Worm (Caenorhabditis elegans): ENCODE measurements around the gene Y81G3A.6.

DNA sequence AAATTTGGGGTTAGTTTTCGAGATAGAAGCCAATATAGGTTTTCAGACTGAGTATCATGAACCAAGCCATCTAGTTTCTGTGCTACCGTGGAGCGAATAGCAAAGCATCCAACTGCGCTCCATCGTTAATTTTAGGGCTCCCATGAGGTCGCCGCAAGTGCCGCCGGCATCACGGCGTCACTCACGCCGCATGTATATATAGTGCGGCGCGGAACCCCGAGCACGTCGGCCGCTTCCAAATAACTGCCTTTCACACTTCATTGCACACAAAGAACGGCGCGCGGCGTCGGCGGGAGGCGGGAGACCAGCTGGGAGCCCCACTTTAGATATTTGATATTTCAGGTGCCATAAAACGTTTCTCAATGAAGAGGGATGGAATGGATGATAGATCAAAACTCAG lies 32.3 kb downstream of the Y81G3A.6 start:
- TF ChIP-seq lsy-2 (tag; optimal IDR thresholded peaks at IDR 0.05) (no peak), tra-1 (GFP tag; IDR thresholded peaks at IDR 0.05) (no peak), daf-8 (GFP tag; IDR thresholded peaks at IDR 0.05) (no peak), hif-1 (tag; optimal IDR thresholded peaks at IDR 0.05) (no peak)
